Worm (Caenorhabditis elegans) whole organism, midembryonic: Measurements from ENCODE around the gene sbds-1.

Experiments
- T22C8.4 ChIP-seq: fragments of 200-800 bp; sonication (Bioruptor generic); IDR thresholded peaks from 2 replicates; pipeline ENCODE4 v1.3.6; 2022; ENCODE audit warnings: missing genetic modification characterization, missing compliant biosample characterization
- cog-1 ChIP-seq: sonication (generic microtip); optimal IDR thresholded peaks from 2 replicates; lab custom pipeline; 2016; ENCODE audit warnings: missing genetic modification characterization, missing compliant biosample characterization
- flt-1 ChIP-seq: fragments of 200-800 bp; sonication (Bioruptor generic); IDR thresholded peaks from 2 replicates; pipeline ENCODE4 v1.3.6; 2022; ENCODE audit warnings: missing genetic modification characterization, missing compliant biosample characterization
- tab-1 ChIP-seq: fragments of 200-800 bp; sonication (Bioruptor generic); IDR thresholded peaks from 2 replicates; pipeline ENCODE4 v1.3.6; 2022; ENCODE audit warnings: missing genetic modification characterization, missing compliant biosample characterization
- ztf-23 ChIP-seq: fragments of 200-800 bp; sonication (Bioruptor generic); IDR thresholded peaks from 2 replicates; pipeline ENCODE4 v1.3.6; 2022; ENCODE audit warnings: missing genetic modification reagents, missing genetic modification characterization, missing compliant biosample characterization

- no peak for TF ChIP-seq flt-1 (GFP tag; lab: Robert Waterston, UW)
- TF ChIP-seq ztf-23 (GFP tag; lab: Robert Waterston, UW) = no peak
- TF ChIP-seq T22C8.4 (GFP tag; lab: Robert Waterston, UW) = no peak
- TF ChIP-seq cog-1 = no peak
- TF ChIP-seq tab-1 (GFP tag; lab: Robert Waterston, UW) = no peak
Measured at ce11 chrIII:658357-658756, 20.1 kb upstream of the sbds-1 start, which contains the start of gene C09F5.1.
